Fruit fly (Drosophila melanogaster) whole organism, embryonic: ENCODE data around the gene CG15024.
A peak's percentile ranks its signal among the peaks of the same experiment; 100 is the strongest.

ENCODE experiments used
- Atf3 ChIP-seq: fragments of 200-800 bp; sonication (Bioruptor generic); optimal IDR thresholded peaks from 3 replicates; lab custom pipeline; 2016; ENCODE audit warnings: missing biosample characterization, missing genetic modification characterization
- CG10979 ChIP-seq: fragments of 200-800 bp; sonication (Bioruptor generic); optimal IDR thresholded peaks from 2 replicates; lab custom pipeline; 2018; ENCODE audit warnings: missing biosample characterization, mild to moderate bottlenecking, missing genetic modification characterization, moderate library complexity
- CG11456 ChIP-seq: fragments of 200-800 bp; sonication (Bioruptor generic); IDR thresholded peaks from 3 replicates; pipeline ENCODE4 v1.3.6; 2022; ENCODE audit warnings: missing biosample characterization, missing genetic modification characterization
- CG11504 ChIP-seq: fragments of 200-800 bp; sonication (Bioruptor generic); optimal IDR thresholded peaks from 3 replicates; lab custom pipeline; 2019; ENCODE audit warnings: missing biosample characterization, mild to moderate bottlenecking, missing genetic modification characterization, moderate library complexity
- CG12769 ChIP-seq: fragments of 200-800 bp; sonication (Bioruptor generic); optimal IDR thresholded peaks from 2 replicates; lab custom pipeline; 2019; ENCODE audit warnings: missing biosample characterization, mild to moderate bottlenecking, missing genetic modification characterization, moderate library complexity
- CG13287 ChIP-seq: fragments of 200-800 bp; sonication (Bioruptor generic); IDR thresholded peaks from 2 replicates; pipeline ENCODE4 v1.3.6; 2022; ENCODE audit warnings: missing biosample characterization, missing genetic modification characterization; ENCODE audit not compliant: partially characterized antibody
- CG13894 ChIP-seq: fragments of 200-800 bp; sonication (Bioruptor generic); optimal IDR thresholded peaks from 3 replicates; lab custom pipeline; 2018; ENCODE audit warnings: missing biosample characterization, mild to moderate bottlenecking, missing genetic modification characterization, moderate library complexity
- CG14667 ChIP-seq: fragments of 200-800 bp; sonication (Bioruptor generic); IDR thresholded peaks from 2 replicates; pipeline ENCODE4 v1.3.6; 2022; ENCODE audit warnings: missing biosample characterization, missing genetic modification characterization
- CG14710 ChIP-seq: fragments of 200-800 bp; sonication (Bioruptor generic); optimal IDR thresholded peaks from 3 replicates; lab custom pipeline; 2019; ENCODE audit warnings: missing biosample characterization, mild to moderate bottlenecking, missing genetic modification characterization, moderate library complexity
- CG15514 ChIP-seq: fragments of 200-800 bp; sonication (Bioruptor generic); optimal IDR thresholded peaks from 3 replicates; lab custom pipeline; 2017; ENCODE audit warnings: missing biosample characterization, missing genetic modification characterization, mild to moderate bottlenecking, moderate library complexity, missing genetic modification reagents
- CG17186 ChIP-seq: fragments of 200-800 bp; sonication (Bioruptor generic); optimal IDR thresholded peaks from 3 replicates; lab custom pipeline; 2017; ENCODE audit warnings: missing biosample characterization, missing genetic modification reagents, missing genetic modification characterization
- CG17328 ChIP-seq: fragments of 200-800 bp; sonication (Bioruptor generic); IDR thresholded peaks from 2 replicates; pipeline ENCODE4 v1.3.6; 2022; ENCODE audit warnings: missing biosample characterization, missing genetic modification characterization
- CG17385 ChIP-seq: fragments of 200-800 bp; sonication (Bioruptor generic); optimal IDR thresholded peaks from 3 replicates; lab custom pipeline; 2018; ENCODE audit warnings: missing biosample characterization, mild to moderate bottlenecking, missing genetic modification characterization
- CG5245 ChIP-seq: fragments of 200-800 bp; sonication (Bioruptor generic); optimal IDR thresholded peaks from 3 replicates; lab custom pipeline; 2016; ENCODE audit warnings: missing biosample characterization, missing genetic modification characterization
- CG6654 ChIP-seq: fragments of 200-800 bp; sonication (Bioruptor generic); optimal IDR thresholded peaks from 2 replicates; lab custom pipeline; 2017; ENCODE audit warnings: missing biosample characterization, mild to moderate bottlenecking, missing genetic modification characterization
- CG7357 ChIP-seq: fragments of 200-800 bp; sonication (Bioruptor generic); IDR thresholded peaks from 3 replicates; pipeline ENCODE4 v1.3.6; 2022; ENCODE audit warnings: missing biosample characterization, missing genetic modification characterization
- CG7556 ChIP-seq: fragments of 200-800 bp; sonication (Bioruptor generic); optimal IDR thresholded peaks from 2 replicates; lab custom pipeline; 2017; ENCODE audit warnings: missing biosample characterization, mild to moderate bottlenecking, missing genetic modification characterization
- CG7839 ChIP-seq: fragments of 200-800 bp; sonication (Bioruptor generic); optimal IDR thresholded peaks from 3 replicates; lab custom pipeline; 2018; ENCODE audit warnings: missing biosample characterization, mild to moderate bottlenecking, missing genetic modification characterization, moderate library complexity
- CG8924 ChIP-seq: fragments of 200-800 bp; optimal IDR thresholded peaks from 3 replicates; lab custom pipeline; 2019; ENCODE audit warnings: missing biosample characterization, mild to moderate bottlenecking, missing genetic modification characterization, moderate library complexity
- CG8944 ChIP-seq: fragments of 200-800 bp; sonication (Bioruptor generic); optimal IDR thresholded peaks from 3 replicates; lab custom pipeline; 2016; ENCODE audit warnings: missing biosample characterization, missing genetic modification characterization
- CG9797 ChIP-seq: fragments of 200-800 bp; sonication (Bioruptor generic); optimal IDR thresholded peaks from 3 replicates; lab custom pipeline; 2018; ENCODE audit warnings: missing biosample characterization, mild to moderate bottlenecking, missing genetic modification characterization
- CG9876 ChIP-seq: fragments of 200-800 bp; sonication (Bioruptor generic); optimal IDR thresholded peaks from 2 replicates; lab custom pipeline; 2016; ENCODE audit warnings: missing biosample characterization, missing genetic modification characterization
- Chrac-16 ChIP-seq: fragments of 200-800 bp; sonication (Bioruptor generic); optimal IDR thresholded peaks from 3 replicates; lab custom pipeline; 2016; ENCODE audit warnings: missing biosample characterization, missing genetic modification characterization
- Deaf1 ChIP-seq: fragments of 200-800 bp; optimal IDR thresholded peaks from 3 replicates; lab custom pipeline; 2019; ENCODE audit warnings: missing biosample characterization, mild to moderate bottlenecking, missing genetic modification characterization, moderate library complexity
- Dp ChIP-seq: fragments of 200-800 bp; sonication (Bioruptor generic); optimal IDR thresholded peaks from 2 replicates; lab custom pipeline; 2018; ENCODE audit warnings: missing biosample characterization, mild to moderate bottlenecking, missing genetic modification characterization, moderate library complexity
- E2f2 ChIP-seq: fragments of 200-800 bp; sonication (Bioruptor generic); IDR thresholded peaks from 2 replicates; pipeline ENCODE4 v1.3.6; 2022; ENCODE audit warnings: missing biosample characterization, missing genetic modification characterization
- HHEX ChIP-seq: fragments of 200-800 bp; sonication (Bioruptor generic); optimal IDR thresholded peaks from 3 replicates; lab custom pipeline; 2017; ENCODE audit warnings: missing biosample characterization, mild to moderate bottlenecking, missing genetic modification characterization, missing genetic modification reagents
- Kr ChIP-seq: fragments of 200-800 bp; sonication (Bioruptor generic); optimal IDR thresholded peaks from 2 replicates; lab custom pipeline; 2017; ENCODE audit warnings: missing biosample characterization, mild to moderate bottlenecking, missing genetic modification characterization
- Neu2 ChIP-seq: fragments of 200-800 bp; sonication (Bioruptor generic); optimal IDR thresholded peaks from 3 replicates; lab custom pipeline; 2016; ENCODE audit warnings: missing biosample characterization, missing genetic modification characterization, borderline replicate concordance
- PHDP ChIP-seq: fragments of 200-800 bp; sonication (Bioruptor generic); optimal IDR thresholded peaks from 3 replicates; lab custom pipeline; 2018; ENCODE audit warnings: missing biosample characterization, mild to moderate bottlenecking, missing genetic modification characterization, moderate library complexity
- Ptx1 ChIP-seq: fragments of 200-800 bp; sonication (Bioruptor generic); IDR thresholded peaks from 2 replicates; pipeline ENCODE4 v1.3.6; 2022; ENCODE audit warnings: missing biosample characterization, missing genetic modification characterization
- Sry-δ ChIP-seq: fragments of 200-800 bp; sonication (Bioruptor generic); optimal IDR thresholded peaks from 2 replicates; lab custom pipeline; 2016; ENCODE audit warnings: missing biosample characterization, missing genetic modification characterization
- ash1 ChIP-seq: fragments of 200-800 bp; sonication (Bioruptor generic); optimal IDR thresholded peaks from 2 replicates; lab custom pipeline; 2018; ENCODE audit warnings: missing biosample characterization, mild to moderate bottlenecking, missing genetic modification characterization
- dati ChIP-seq: fragments of 200-800 bp; sonication (Bioruptor generic); IDR thresholded peaks from 2 replicates; pipeline ENCODE4 v1.3.6; 2022; ENCODE audit warnings: missing biosample characterization, missing genetic modification characterization
- fd102C ChIP-seq: fragments of 200-800 bp; sonication (Bioruptor generic); optimal IDR thresholded peaks from 2 replicates; lab custom pipeline; 2018; ENCODE audit warnings: missing biosample characterization, mild to moderate bottlenecking, missing genetic modification characterization, moderate library complexity
- fd3F ChIP-seq: fragments of 200-800 bp; sonication (Bioruptor generic); optimal IDR thresholded peaks from 2 replicates; lab custom pipeline; 2018; ENCODE audit warnings: missing biosample characterization, mild to moderate bottlenecking, missing genetic modification characterization, moderate library complexity
- ftz-f1 ChIP-seq: fragments of 200-800 bp; sonication (Bioruptor generic); optimal IDR thresholded peaks from 2 replicates; lab custom pipeline; 2016; ENCODE audit warnings: missing biosample characterization, missing genetic modification characterization
- gcm2 ChIP-seq: fragments of 200-800 bp; sonication (Bioruptor generic); optimal IDR thresholded peaks from 2 replicates; lab custom pipeline; 2016; ENCODE audit warnings: missing biosample characterization, missing genetic modification characterization
- insv ChIP-seq, 2 experiments: fragments of 200-800 bp; sonication (Bioruptor generic); optimal IDR thresholded peaks; 3 replicates each; lab custom pipeline; 2016 to 2018; ENCODE audit warnings: missing biosample characterization in 2 of 2, missing genetic modification characterization in 2 of 2
- kni ChIP-seq: fragments of 200-800 bp; sonication (Bioruptor generic); optimal IDR thresholded peaks from 3 replicates; lab custom pipeline; 2017; ENCODE audit warnings: mild to moderate bottlenecking, missing biosample characterization, missing genetic modification reagents, missing genetic modification characterization
- mirr ChIP-seq: fragments of 200-800 bp; sonication (Bioruptor generic); optimal IDR thresholded peaks from 3 replicates; lab custom pipeline; 2018; ENCODE audit warnings: missing biosample characterization, mild to moderate bottlenecking, missing genetic modification characterization
- org-1 ChIP-seq: fragments of 200-800 bp; sonication (Bioruptor generic); optimal IDR thresholded peaks from 2 replicates; lab custom pipeline; 2017; ENCODE audit warnings: missing biosample characterization, missing genetic modification characterization
- otp ChIP-seq: fragments of 200-800 bp; sonication (Bioruptor generic); IDR thresholded peaks from 3 replicates; pipeline ENCODE4, ENCODE4 v1.3.6; 2022; ENCODE audit warnings: missing biosample characterization, missing genetic modification characterization
- psq ChIP-seq: fragments of 200-800 bp; sonication (Bioruptor generic); optimal IDR thresholded peaks from 2 replicates; lab custom pipeline; 2017; ENCODE audit warnings: missing biosample characterization, missing genetic modification characterization
- pzg ChIP-seq: fragments of 200-800 bp; sonication (Bioruptor generic); optimal IDR thresholded peaks from 3 replicates; lab custom pipeline; 2018; ENCODE audit warnings: missing biosample characterization, mild to moderate bottlenecking, missing genetic modification characterization, moderate library complexity
- slbo ChIP-seq: fragments of 200-800 bp; sonication (Bioruptor generic); IDR thresholded peaks from 2 replicates; pipeline ENCODE4 v1.3.6; 2022; ENCODE audit warnings: missing biosample characterization, missing genetic modification characterization
- sob ChIP-seq: fragments of 200-800 bp; sonication (Bioruptor generic); IDR thresholded peaks from 2 replicates; pipeline ENCODE4 v1.3.6; 2022; ENCODE audit warnings: missing biosample characterization, missing genetic modification characterization
- stwl ChIP-seq: fragments of 200-800 bp; sonication (Bioruptor generic); optimal IDR thresholded peaks from 3 replicates; lab custom pipeline; 2018; ENCODE audit warnings: missing biosample characterization, mild to moderate bottlenecking, missing genetic modification characterization, moderate library complexity
- wor ChIP-seq: fragments of 200-800 bp; sonication (Bioruptor generic); IDR thresholded peaks from 2 replicates; pipeline ENCODE4 v1.3.6; 2022; ENCODE audit warnings: missing biosample characterization, missing genetic modification characterization

The CG15024 gene

dm6 chr3L:4510317-4510716, 46.7 kb upstream of the CG15024 start:
- no peak for TF ChIP-seq CG11456 (GFP tag; lab: Robert Waterston, UW)
- TF ChIP-seq Chrac-16 (GFP tag; lab: Kevin White, UChicago) = no peak
- TF ChIP-seq Atf3 (GFP tag; lab: Kevin White, UChicago) = no peak
- TF ChIP-seq PHDP (tag; lab: Kevin White, UChicago) = no peak
- peak; percentile 99 for TF ChIP-seq CG15514 (GFP tag; lab: Kevin White, UChicago)
- TF ChIP-seq E2f2 = peak; percentile 92
- no peak for TF ChIP-seq CG5245 (GFP tag; lab: Kevin White, UChicago)
- no peak for TF ChIP-seq Deaf1 (tag; lab: Kevin White, UChicago)
- no peak for TF ChIP-seq slbo
- no peak for TF ChIP-seq CG17186 (GFP tag; lab: Kevin White, UChicago)
- TF ChIP-seq Dp (GFP tag; lab: Kevin White, UChicago) = peak; percentile 91
- TF ChIP-seq wor (GFP tag; lab: Robert Waterston, UW) = no peak
- peak; percentile 31 for TF ChIP-seq stwl
- TF ChIP-seq CG9797 (GFP tag; lab: Kevin White, UChicago) = no peak
- TF ChIP-seq CG13287 (GFP tag; lab: Robert Waterston, UW) = peak; percentile 67
- TF ChIP-seq pzg (GFP tag; lab: Kevin White, UChicago) = peak; percentile 13

dm6 chr3L:4508926-4509457, 45.4 kb upstream of the CG15024 start:
- no peak for TF ChIP-seq CG10979
- no peak for TF ChIP-seq HHEX (GFP tag; lab: Kevin White, UChicago)
- TF ChIP-seq CG12769 (tag; lab: Kevin White, UChicago) = no peak
- TF ChIP-seq kni (GFP tag; lab: Kevin White, UChicago) = no peak
- no peak for TF ChIP-seq ftz-f1 (GFP tag; lab: Kevin White, UChicago)
- TF ChIP-seq gcm2 (GFP tag; lab: Kevin White, UChicago) = no peak
- TF ChIP-seq fd3F (GFP tag; lab: Kevin White, UChicago) = peak; percentile 6
- TF ChIP-seq mirr (GFP tag; lab: Kevin White, UChicago) = no peak
- no peak for TF ChIP-seq CG11504 (tag; lab: Kevin White, UChicago)
- no peak for TF ChIP-seq CG9876
- TF ChIP-seq Ptx1 (GFP tag; lab: Robert Waterston, UW) = no peak
- TF ChIP-seq Atf3 (GFP tag; lab: Kevin White, UChicago) = no peak
- TF ChIP-seq CG8944 (GFP tag; lab: Kevin White, UChicago) = no peak
- TF ChIP-seq CG5245 (GFP tag; lab: Kevin White, UChicago) = no peak
- TF ChIP-seq sob (GFP tag; lab: Robert Waterston, UW) = no peak
- no peak for TF ChIP-seq otp
- no peak for TF ChIP-seq CG6654 (GFP tag; lab: Kevin White, UChicago)
- TF ChIP-seq org-1 (GFP tag; lab: Kevin White, UChicago) = no peak
- no peak for TF ChIP-seq Kr (GFP tag; lab: Kevin White, UChicago)
- no peak for TF ChIP-seq insv (GFP tag; optimal IDR thresholded peaks at IDR 0.05; lab: Kevin White, UChicago)
- TF ChIP-seq CG14710 = no peak
- TF ChIP-seq fd102C (GFP tag; lab: Kevin White, UChicago) = no peak
- no peak for TF ChIP-seq Neu2 (GFP tag; lab: Kevin White, UChicago)
- TF ChIP-seq dati = no peak
- TF ChIP-seq CG13894 = no peak
- no peak for TF ChIP-seq psq (GFP tag; lab: Kevin White, UChicago)
- peak; percentile 18 for TF ChIP-seq CG17385 (GFP tag; lab: Kevin White, UChicago)
- TF ChIP-seq Sry-δ (GFP tag; lab: Kevin White, UChicago) = no peak
- no peak for TF ChIP-seq CG17328 (GFP tag; lab: Robert Waterston, UW)
- TF ChIP-seq slbo = peak; percentile 12; the same call in 1 of the 2 replicates
- no peak for TF ChIP-seq CG7556 (GFP tag; lab: Kevin White, UChicago)
- no peak for TF ChIP-seq ash1
- TF ChIP-seq CG8924 (tag; lab: Kevin White, UChicago) = peak; percentile 12
- no peak for TF ChIP-seq CG7357 (GFP tag; lab: Robert Waterston, UW)
- TF ChIP-seq CG14667 (GFP tag; lab: Robert Waterston, UW) = no peak
- peak; percentile 22 for TF ChIP-seq CG7839 (tag; lab: Kevin White, UChicago)
